Worm (Caenorhabditis elegans) whole organism, dauer: Measurements from ENCODE around the gene T04A8.13.

ENCODE experiments used
- unc-62 ChIP-seq: sonication (generic microtip); optimal IDR thresholded peaks from 2 replicates; lab custom pipeline; 2017; ENCODE audit warnings: missing biosample characterization, missing genetic modification reagents, missing genetic modification characterization

Gene T04A8.13

ce11 chrIII:4706678-4707077 is at the start of gene T04A8.13:
Gene T04A8.13 (plus strand): TSS chrIII:4706978.
- no peak for TF ChIP-seq unc-62 (GFP tag; lab: Kevin White, UChicago)

- TF ChIP-seq unc-62 (GFP tag; lab: Kevin White, UChicago), result no peak
Observed at ce11 chrIII:4657386-4657785, 49.4 kb upstream of the T04A8.13 start.

ce11 chrIII:4658384-4658844 is 48.4 kb upstream of the T04A8.13 start, which contains the start of gene cdka-1:
Gene cdka-1 (plus strand): TSS chrIII:4658794.
- TF ChIP-seq unc-62 (GFP tag; lab: Kevin White, UChicago), result no peak

ce11 chrIII:4659426-4659825 is 47.4 kb upstream of the T04A8.13 start:
- TF ChIP-seq unc-62 (GFP tag; lab: Kevin White, UChicago), result no peak

ce11 chrIII:4665272-4665671 is 41.5 kb upstream of the T04A8.13 start, which contains the start of gene T23F11.4:
Gene T23F11.4 (minus strand): TSS chrIII:4665372.
- TF ChIP-seq unc-62 (GFP tag; lab: Kevin White, UChicago), result no peak

ce11 chrIII:4666753-4667400 is 39.9 kb upstream of the T04A8.13 start:
- TF ChIP-seq unc-62 (GFP tag; lab: Kevin White, UChicago), result no peak

- no peak for TF ChIP-seq unc-62 (GFP tag; lab: Kevin White, UChicago)
Observed at ce11 chrIII:4668073-4668472, 38.7 kb upstream of the T04A8.13 start.

ce11 chrIII:4671491-4671890 is 35.3 kb upstream of the T04A8.13 start, which contains the start of gene T23F11.11:
Gene T23F11.11 (minus strand): TSS chrIII:4671591.
- TF ChIP-seq unc-62 (GFP tag; lab: Kevin White, UChicago), result no peak

ce11 chrIII:4671949-4672348 is 34.8 kb upstream of the T04A8.13 start, which contains the start of gene srg-13:
Gene srg-13 (plus strand): TSS chrIII:4672249.
- no peak for TF ChIP-seq unc-62 (GFP tag; lab: Kevin White, UChicago)

ce11 chrIII:4677466-4677865 is 29.3 kb upstream of the T04A8.13 start, which contains the start of gene srg-10:
Gene srg-10 (plus strand): TSS chrIII:4677766.
- TF ChIP-seq unc-62 (GFP tag; lab: Kevin White, UChicago), result no peak

- TF ChIP-seq unc-62 (GFP tag; lab: Kevin White, UChicago), result no peak
Observed at ce11 chrIII:4679963-4680484, 26.8 kb upstream of the T04A8.13 start, which contains the start of gene srg-11. Gene srg-11 (plus strand): TSS chrIII:4680013.

ce11 chrIII:4687134-4687533 is 19.6 kb upstream of the T04A8.13 start:
- no peak for TF ChIP-seq unc-62 (GFP tag; lab: Kevin White, UChicago)

- TF ChIP-seq unc-62 (GFP tag; lab: Kevin White, UChicago), result no peak
Observed at ce11 chrIII:4688356-4688755, 18.4 kb upstream of the T04A8.13 start, which contains the start of gene tag-243. Gene tag-243 (minus strand): TSS chrIII:4688456.

ce11 chrIII:4688965-4689364 is 17.8 kb upstream of the T04A8.13 start, which contains the start of gene ppat-1:
Gene ppat-1 (plus strand): TSS chrIII:4689280.
- TF ChIP-seq unc-62 (GFP tag; lab: Kevin White, UChicago), result no peak

ce11 chrIII:4689595-4689994 is 17.2 kb upstream of the T04A8.13 start:
- TF ChIP-seq unc-62 (GFP tag; lab: Kevin White, UChicago), result no peak

ce11 chrIII:4693281-4693680 is 13.5 kb upstream of the T04A8.13 start, which contains the start of gene nifk-1:
Gene nifk-1 (minus strand): TSS chrIII:4693307.
- no peak for TF ChIP-seq unc-62 (GFP tag; lab: Kevin White, UChicago)
